Worm (Caenorhabditis elegans) whole organism, mixed stage, embryonic: Measurements from ENCODE around the gene C54C6.4.

Source experiments
- M03D4.4 ChIP-seq: sonication (generic microtip); optimal IDR thresholded peaks from 2 replicates; lab custom pipeline; 2017; ENCODE audit warnings: mild to moderate bottlenecking, missing genetic modification characterization, missing compliant biosample characterization
- bed-3 ChIP-seq: fragments of 200-800 bp; sonication (Bioruptor generic); optimal IDR thresholded peaks from 3 replicates; lab custom pipeline; 2018; ENCODE audit warnings: mild to moderate bottlenecking, missing genetic modification characterization, moderate library complexity, missing compliant biosample characterization
- blmp-1 ChIP-seq: fragments of 150-350 bp; optimal IDR thresholded peaks from 2 replicates; lab custom pipeline; 2014; ENCODE audit warnings: missing biosample characterization, missing genetic modification characterization
- ceh-39 ChIP-seq: fragments of 150-350 bp; optimal IDR thresholded peaks from 2 replicates; lab custom pipeline; 2014; ENCODE audit warnings: missing biosample characterization, missing genetic modification characterization
- ceh-43 ChIP-seq: fragments of 200-800 bp; sonication (Bioruptor generic); optimal IDR thresholded peaks from 2 replicates; lab custom pipeline; 2018; ENCODE audit warnings: mild to moderate bottlenecking, missing genetic modification characterization, moderate library complexity, missing compliant biosample characterization
- ceh-83 ChIP-seq: fragments of 200-800 bp; sonication (Bioruptor generic); optimal IDR thresholded peaks from 2 replicates; lab custom pipeline; 2018; ENCODE audit warnings: mild to moderate bottlenecking, missing genetic modification characterization, missing compliant biosample characterization
- ces-1 ChIP-seq: fragments of 150-350 bp; optimal IDR thresholded peaks from 2 replicates; lab custom pipeline; 2014; ENCODE audit warnings: missing biosample characterization, missing genetic modification reagents, missing genetic modification characterization
- cnd-1 ChIP-seq: fragments of 200-800 bp; sonication (Bioruptor generic); optimal IDR thresholded peaks from 2 replicates; lab custom pipeline; 2018; ENCODE audit warnings: mild to moderate bottlenecking, missing genetic modification characterization, missing compliant biosample characterization
- drap-1 ChIP-seq: fragments of 200-800 bp; sonication (Bioruptor generic); optimal IDR thresholded peaks from 3 replicates; lab custom pipeline; 2018; ENCODE audit warnings: mild to moderate bottlenecking, missing genetic modification characterization, missing compliant biosample characterization
- elt-3 ChIP-seq: fragments of 150-350 bp; optimal IDR thresholded peaks from 2 replicates; lab custom pipeline; 2014; ENCODE audit warnings: missing biosample characterization, missing genetic modification characterization
- flh-1 ChIP-seq: fragments of 200-800 bp; sonication (Bioruptor generic); optimal IDR thresholded peaks from 2 replicates; lab custom pipeline; 2018; ENCODE audit warnings: mild to moderate bottlenecking, missing genetic modification characterization, moderate library complexity, missing compliant biosample characterization
- ham-2 ChIP-seq: fragments of 200-800 bp; sonication (Bioruptor generic); optimal IDR thresholded peaks from 2 replicates; lab custom pipeline; 2018; ENCODE audit warnings: mild to moderate bottlenecking, missing genetic modification characterization, missing compliant biosample characterization
- hlh-1 ChIP-seq: fragments of 150-350 bp; optimal IDR thresholded peaks from 2 replicates; lab custom pipeline; 2014; ENCODE audit warnings: missing biosample characterization, missing genetic modification reagents, missing genetic modification characterization
- lin-13 ChIP-seq: fragments of 150-350 bp; optimal IDR thresholded peaks from 2 replicates; lab custom pipeline; 2014; ENCODE audit warnings: missing biosample characterization, missing genetic modification characterization
- lin-32 ChIP-seq: fragments of 200-800 bp; sonication (Bioruptor generic); optimal IDR thresholded peaks from 2 replicates; lab custom pipeline; 2018; ENCODE audit warnings: mild to moderate bottlenecking, missing genetic modification characterization, missing compliant biosample characterization
- lsy-2 ChIP-seq: fragments of 150-350 bp; optimal IDR thresholded peaks from 2 replicates; lab custom pipeline; 2014; ENCODE audit warnings: missing biosample characterization, missing genetic modification characterization
- mab-5 ChIP-seq: fragments of 150-350 bp; optimal IDR thresholded peaks from 2 replicates; lab custom pipeline; 2014; ENCODE audit warnings: missing biosample characterization, missing genetic modification characterization
- mep-1 ChIP-seq: fragments of 150-350 bp; optimal IDR thresholded peaks from 2 replicates; lab custom pipeline; 2017; ENCODE audit warnings: missing biosample characterization, missing genetic modification reagents, missing genetic modification characterization, inconsistent platforms
- mls-2 ChIP-seq: sonication (generic microtip); optimal IDR thresholded peaks from 2 replicates; lab custom pipeline; 2016; ENCODE audit warnings: mild to moderate bottlenecking, missing genetic modification characterization, moderate library complexity, missing compliant biosample characterization
- nhr-12 ChIP-seq: fragments of 150-350 bp; optimal IDR thresholded peaks from 2 replicates; lab custom pipeline; 2014; ENCODE audit warnings: missing biosample characterization, missing genetic modification characterization
- nhr-2 ChIP-seq: fragments of 150-350 bp; optimal IDR thresholded peaks from 2 replicates; lab custom pipeline; 2014; ENCODE audit warnings: missing biosample characterization, missing genetic modification characterization
- nhr-237 ChIP-seq: fragments of 150-350 bp; optimal IDR thresholded peaks from 2 replicates; lab custom pipeline; 2014; ENCODE audit warnings: missing biosample characterization, missing genetic modification characterization
- nhr-76 ChIP-seq: sonication (generic microtip); optimal IDR thresholded peaks from 2 replicates; lab custom pipeline; 2017; ENCODE audit warnings: missing biosample characterization, missing genetic modification characterization
- sem-2 ChIP-seq: fragments of 200-800 bp; sonication (Bioruptor generic); optimal IDR thresholded peaks from 2 replicates; lab custom pipeline; 2018; ENCODE audit warnings: mild to moderate bottlenecking, missing genetic modification characterization, missing compliant biosample characterization
- snpc-4 ChIP-seq: fragments of 150-350 bp; optimal IDR thresholded peaks from 2 replicates; lab custom pipeline; 2014; ENCODE audit warnings: missing biosample characterization, missing genetic modification characterization
- sptf-1 ChIP-seq: sonication (generic microtip); optimal IDR thresholded peaks from 2 replicates; lab custom pipeline; 2017; ENCODE audit warnings: mild to moderate bottlenecking, missing genetic modification characterization, moderate library complexity, missing compliant biosample characterization
- tbx-8 ChIP-seq: fragments of 200-800 bp; sonication (Bioruptor generic); optimal IDR thresholded peaks from 2 replicates; lab custom pipeline; 2018; ENCODE audit warnings: mild to moderate bottlenecking, missing genetic modification characterization, moderate library complexity, missing compliant biosample characterization
- unc-120 ChIP-seq: sonication (generic microtip); optimal IDR thresholded peaks from 2 replicates; lab custom pipeline; 2017; ENCODE audit warnings: missing genetic modification characterization, missing compliant biosample characterization; ENCODE audit not compliant: poor library complexity, severe bottlenecking
- unc-39 ChIP-seq: fragments of 150-350 bp; optimal IDR thresholded peaks from 2 replicates; lab custom pipeline; 2014; ENCODE audit warnings: missing biosample characterization, missing genetic modification characterization
- unc-62 ChIP-seq: fragments of 150-350 bp; optimal IDR thresholded peaks from 2 replicates; lab custom pipeline; 2014; ENCODE audit warnings: missing biosample characterization, missing genetic modification reagents, missing genetic modification characterization
- zip-8 ChIP-seq: fragments of 150-350 bp; optimal IDR thresholded peaks from 2 replicates; lab custom pipeline; 2014; ENCODE audit warnings: missing biosample characterization, missing genetic modification characterization
- ztf-11 ChIP-seq: fragments of 150-350 bp; optimal IDR thresholded peaks from 2 replicates; lab custom pipeline; 2014; ENCODE audit warnings: missing biosample characterization, missing genetic modification characterization

Gene C54C6.4

DNA sequence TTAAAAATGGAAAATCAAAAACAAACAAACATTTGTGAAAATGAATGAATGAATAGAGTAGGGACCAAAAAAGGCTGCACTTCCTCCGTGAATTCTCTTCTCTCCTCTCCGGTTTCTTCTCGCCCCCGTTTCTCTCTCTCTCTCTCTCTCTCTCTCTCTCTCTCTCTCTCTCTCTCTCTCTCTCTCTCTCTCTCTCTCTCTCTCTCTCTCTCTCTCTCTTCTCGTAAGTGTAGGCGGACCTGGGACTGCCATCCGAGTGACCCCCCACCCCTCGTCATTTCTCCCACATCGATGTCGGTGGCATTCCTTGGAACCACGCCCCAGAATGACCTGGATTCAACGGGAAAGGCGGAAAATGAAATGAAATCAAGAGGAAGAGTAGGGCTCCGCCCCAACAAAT is 13.3 kb downstream of the C54C6.4 start:
- TF ChIP-seq unc-62 (GFP tag; lab: Kevin White, UChicago) (no peak), sptf-1 (tag; lab: Kevin White, UChicago) (peak; percentile 27), ham-2 (GFP tag; lab: Kevin White, UChicago) (no peak), ceh-43 (GFP tag; lab: Kevin White, UChicago) (no peak), ceh-83 (GFP tag; lab: Kevin White, UChicago) (peak; percentile 16), nhr-2 (no peak), lin-13 (no peak), lin-32 (GFP tag; lab: Kevin White, UChicago) (no peak)

DNA sequence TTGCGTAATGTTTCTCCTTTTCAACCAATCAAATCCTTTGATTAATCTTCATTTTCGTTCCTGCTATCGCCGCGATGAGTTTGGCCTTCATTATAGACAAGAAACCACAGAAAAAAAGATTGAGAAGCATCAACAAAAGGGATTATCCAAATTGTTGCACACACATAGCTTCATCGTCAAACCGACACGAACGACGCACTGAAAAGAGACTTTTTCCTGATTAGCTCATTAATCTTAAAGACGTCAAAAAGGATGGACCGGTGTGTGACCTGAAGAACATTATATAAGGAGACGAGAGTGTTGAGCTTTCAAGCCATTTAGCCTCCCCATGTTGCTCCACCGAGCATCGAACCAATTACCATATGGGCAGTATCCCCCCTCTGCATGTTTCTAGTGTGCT is 16.3 kb downstream of the C54C6.4 start:
- TF ChIP-seq mab-5 (tag; lab: Kevin White, UChicago), result no peak
- TF ChIP-seq cnd-1, result no peak
- TF ChIP-seq ces-1 (GFP tag; lab: Kevin White, UChicago), result no peak
- TF ChIP-seq flh-1 (GFP tag; lab: Kevin White, UChicago), result no peak
- no peak for TF ChIP-seq ceh-43 (GFP tag; lab: Kevin White, UChicago)
- TF ChIP-seq zip-8 (tag; lab: Kevin White, UChicago), result no peak
- TF ChIP-seq M03D4.4 (tag; lab: Kevin White, UChicago), result no peak
- TF ChIP-seq nhr-12, result no peak
- no peak for TF ChIP-seq unc-39
- no peak for TF ChIP-seq nhr-237 (tag; lab: Kevin White, UChicago)
- no peak for TF ChIP-seq lsy-2 (tag; lab: Kevin White, UChicago)
- no peak for TF ChIP-seq mep-1 (tag; lab: Kevin White, UChicago)
- no peak for TF ChIP-seq sem-2
- TF ChIP-seq snpc-4 (tag; lab: Kevin White, UChicago), result no peak
- TF ChIP-seq ceh-39 (tag; lab: Kevin White, UChicago), result no peak
- no peak for TF ChIP-seq blmp-1 (tag; lab: Kevin White, UChicago)
- no peak for TF ChIP-seq nhr-76

DNA sequence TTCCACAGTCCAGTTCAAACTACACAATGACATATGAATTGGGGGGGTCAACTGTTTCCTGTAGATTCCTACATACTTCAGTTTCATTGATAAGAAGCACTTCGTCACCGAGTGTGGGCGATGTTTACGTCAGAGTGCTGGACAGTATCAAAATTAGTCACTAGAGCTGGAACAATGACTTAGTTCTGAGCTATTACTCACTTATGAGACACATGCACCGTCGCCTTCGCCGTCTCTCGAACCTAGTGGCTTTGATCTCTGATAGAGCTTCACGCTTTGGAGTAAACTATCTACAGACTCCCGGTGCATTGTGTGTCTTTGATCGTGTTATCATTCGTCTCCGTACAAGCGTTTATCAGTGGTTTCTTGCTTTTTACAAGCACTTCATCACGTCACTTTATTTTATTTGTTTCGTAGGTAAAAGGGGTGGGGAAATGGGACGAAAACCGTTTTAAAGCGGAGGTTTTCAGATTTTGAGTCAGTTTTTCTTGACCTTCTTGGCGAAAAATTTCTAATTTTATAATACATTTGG is 18.0 kb downstream of the C54C6.4 start:
- TF ChIP-seq ceh-83 (GFP tag; lab: Kevin White, UChicago), result no peak
- TF ChIP-seq ceh-43 (GFP tag; lab: Kevin White, UChicago), result no peak
- no peak for TF ChIP-seq lsy-2 (tag; lab: Kevin White, UChicago)
- no peak for TF ChIP-seq nhr-12
- no peak for TF ChIP-seq unc-120 (tag; lab: Kevin White, UChicago)
- no peak for TF ChIP-seq cnd-1
- TF ChIP-seq bed-3 (GFP tag; lab: Kevin White, UChicago), result no peak
- TF ChIP-seq blmp-1 (tag; lab: Kevin White, UChicago), result no peak
- TF ChIP-seq mls-2 (tag; lab: Kevin White, UChicago), result no peak
- no peak for TF ChIP-seq ztf-11 (tag; lab: Kevin White, UChicago)
- TF ChIP-seq M03D4.4 (tag; lab: Kevin White, UChicago), result no peak
- no peak for TF ChIP-seq sptf-1 (tag; lab: Kevin White, UChicago)
- TF ChIP-seq unc-62 (GFP tag; lab: Kevin White, UChicago), result no peak
- no peak for TF ChIP-seq nhr-76
- no peak for TF ChIP-seq mab-5 (tag; lab: Kevin White, UChicago)
- TF ChIP-seq nhr-2, result no peak

DNA sequence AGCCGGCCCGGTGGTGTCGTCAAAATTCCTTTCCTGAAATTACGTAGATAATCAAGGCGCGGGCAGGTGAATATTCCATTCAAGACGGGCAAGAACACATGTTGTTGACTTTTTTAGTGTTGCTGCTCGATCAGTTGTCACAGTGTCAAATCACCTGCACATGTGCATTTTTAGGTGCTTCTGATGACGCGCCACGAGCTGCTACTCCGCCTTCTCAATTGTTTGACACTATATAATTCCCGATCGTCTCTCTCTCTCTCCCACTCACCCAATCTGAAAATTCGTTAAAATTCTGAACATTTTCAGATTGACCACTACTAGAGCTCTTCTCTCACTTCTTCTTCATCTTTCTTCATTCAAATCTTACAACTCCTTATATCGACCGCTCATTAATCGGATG is 19.8 kb downstream of the C54C6.4 start, which contains the start of gene nhr-6:
nhr-6 (plus strand) TSS at position 301 of the 400 bp plus-strand sequence.
- TF ChIP-seq unc-120 (tag; lab: Kevin White, UChicago) (no peak), M03D4.4 (tag; lab: Kevin White, UChicago) (no peak), nhr-76 (no peak), tbx-8 (GFP tag; lab: Kevin White, UChicago) (no peak), bed-3 (GFP tag; lab: Kevin White, UChicago) (no peak), unc-62 (GFP tag; lab: Kevin White, UChicago) (no peak), unc-39 (no peak), hlh-1 (no peak), snpc-4 (tag; lab: Kevin White, UChicago) (no peak), ztf-11 (tag; lab: Kevin White, UChicago) (no peak), lin-32 (GFP tag; lab: Kevin White, UChicago) (no peak), nhr-12 (no peak), nhr-237 (tag; lab: Kevin White, UChicago) (no peak), ceh-39 (tag; lab: Kevin White, UChicago) (no peak), mep-1 (tag; lab: Kevin White, UChicago) (no peak), lin-13 (no peak), drap-1 (GFP tag; lab: Kevin White, UChicago) (no peak), ces-1 (GFP tag; lab: Kevin White, UChicago) (no peak), elt-3 (no peak)
- TF ChIP-seq, all 35 proteins: peak for 0
